Worm (Caenorhabditis elegans) whole organism, young adult: Measurements from ENCODE around the gene rsd-3.

Experiments
- F57C9.4 ChIP-seq: sonication (generic microtip); optimal IDR thresholded peaks from 2 replicates; lab custom pipeline; 2017; ENCODE audit warnings: mild to moderate bottlenecking, missing genetic modification characterization, missing compliant biosample characterization
- T07F8.4 ChIP-seq: sonication (generic microtip); optimal IDR thresholded peaks from 2 replicates; lab custom pipeline; 2016; ENCODE audit warnings: mild to moderate bottlenecking, missing genetic modification characterization, moderate library complexity, missing compliant biosample characterization
- Y53F4B.3 ChIP-seq: fragments of 200-800 bp; sonication (Bioruptor generic); IDR thresholded peaks from 2 replicates; pipeline ENCODE4 v1.3.6; 2022; ENCODE audit warnings: missing genetic modification reagents, missing genetic modification characterization, missing compliant biosample characterization
- Y56A3A.18 ChIP-seq: fragments of 200-800 bp; sonication (Bioruptor generic); IDR thresholded peaks from 2 replicates; pipeline ENCODE4 v1.3.6; 2022; ENCODE audit warnings: missing genetic modification reagents, missing genetic modification characterization, missing compliant biosample characterization
- Y79H2A.3 ChIP-seq: fragments of 200-800 bp; sonication (Bioruptor generic); conservative IDR thresholded peaks from 2 replicates; pipeline ENCODE4 v1.3.6; 2022; ENCODE audit warnings: missing genetic modification reagents, missing genetic modification characterization, missing compliant biosample characterization
- Y95B8A.8 ChIP-seq: fragments of 200-800 bp; sonication (Bioruptor generic); IDR thresholded peaks from 2 replicates; pipeline ENCODE4 v1.3.6; 2022; ENCODE audit warnings: missing genetic modification reagents, missing genetic modification characterization, missing compliant biosample characterization
- akir-1 ChIP-seq: fragments of 200-800 bp; sonication (Bioruptor generic); optimal IDR thresholded peaks from 2 replicates; lab custom pipeline; 2018; ENCODE audit warnings: mild to moderate bottlenecking, missing genetic modification characterization, moderate library complexity, missing compliant biosample characterization
- aptf-2 ChIP-seq: fragments of 200-800 bp; sonication (Bioruptor generic); conservative IDR thresholded peaks from 2 replicates; pipeline ENCODE4 v1.3.6; 2022; ENCODE audit warnings: missing genetic modification reagents, missing genetic modification characterization, missing compliant biosample characterization
- attf-3 ChIP-seq: fragments of 200-800 bp; sonication (Bioruptor generic); conservative IDR thresholded peaks from 2 replicates; pipeline ENCODE4 v1.3.6; 2022; ENCODE audit warnings: missing genetic modification reagents, missing genetic modification characterization, missing compliant biosample characterization
- bed-2 ChIP-seq: fragments of 200-800 bp; sonication (Bioruptor generic); IDR thresholded peaks from 2 replicates; pipeline ENCODE4 v1.3.6; 2022; ENCODE audit warnings: missing genetic modification reagents, missing genetic modification characterization, missing compliant biosample characterization
- ccch-3 ChIP-seq: fragments of 200-800 bp; sonication (Bioruptor generic); optimal IDR thresholded peaks from 2 replicates; lab custom pipeline; 2018; ENCODE audit warnings: mild to moderate bottlenecking, missing genetic modification characterization, missing compliant biosample characterization
- ceh-100 ChIP-seq: fragments of 200-800 bp; sonication (Bioruptor generic); IDR thresholded peaks from 2 replicates; pipeline ENCODE4 v1.3.6; 2022; ENCODE audit warnings: missing genetic modification reagents, missing genetic modification characterization, missing compliant biosample characterization
- ceh-91 ChIP-seq: fragments of 200-800 bp; sonication (Bioruptor generic); IDR thresholded peaks from 2 replicates; pipeline ENCODE4 v1.3.6; 2022; ENCODE audit warnings: missing genetic modification reagents, missing genetic modification characterization, missing compliant biosample characterization
- die-1 ChIP-seq: sonication (generic microtip); optimal IDR thresholded peaks from 2 replicates; lab custom pipeline; 2016; ENCODE audit warnings: missing genotype, mild to moderate bottlenecking, missing genetic modification characterization, missing compliant biosample characterization
- dpff-1 ChIP-seq: sonication (generic microtip); optimal IDR thresholded peaks from 2 replicates; lab custom pipeline; 2017; ENCODE audit warnings: mild to moderate bottlenecking, missing genetic modification characterization, missing compliant biosample characterization
- egrh-3 ChIP-seq: fragments of 200-800 bp; sonication (Bioruptor generic); IDR thresholded peaks from 2 replicates; pipeline ENCODE4 v1.3.6; 2022; ENCODE audit warnings: missing genetic modification reagents, missing genetic modification characterization, missing compliant biosample characterization
- ets-4 ChIP-seq: fragments of 200-800 bp; sonication (Bioruptor generic); optimal IDR thresholded peaks from 2 replicates; lab custom pipeline; 2018; ENCODE audit warnings: mild to moderate bottlenecking, missing genetic modification characterization, missing compliant biosample characterization
- him-1 ChIP-seq: sonication (generic microtip); optimal IDR thresholded peaks from 2 replicates; lab custom pipeline; 2016; ENCODE audit warnings: missing genotype, missing genetic modification reagents, missing genetic modification characterization, missing compliant biosample characterization
- hmg-20 ChIP-seq: fragments of 200-800 bp; sonication (Bioruptor generic); IDR thresholded peaks from 2 replicates; pipeline ENCODE4 v1.3.6; 2022; ENCODE audit warnings: missing genetic modification reagents, missing genetic modification characterization, missing compliant biosample characterization
- let-607 ChIP-seq, 2 experiments: fragments of 200-800 bp in 1 of 2; sonication (Bioruptor generic) in 1 of 2; sonication (generic microtip) in 1 of 2; optimal IDR thresholded peaks; 2 replicates each; lab custom pipeline; 2016 to 2018; ENCODE audit warnings: mild to moderate bottlenecking in 2 of 2, missing compliant biosample characterization in 2 of 2, missing genetic modification characterization in 2 of 2, moderate library complexity in 2 of 2, missing genotype in 1 of 2
- lin-35 ChIP-seq, 3 experiments: fragments of 150-350 bp in 2 of 3; sonication (generic microtip) in 1 of 3; optimal IDR thresholded peaks; 2 replicates each; lab custom pipeline; 2014 to 2018; ENCODE audit warnings: missing biosample characterization in 3 of 3, missing genetic modification characterization in 3 of 3, missing genetic modification reagents in 3 of 3
- lin-54 ChIP-seq: fragments of 200-800 bp; sonication (Bioruptor generic); optimal IDR thresholded peaks from 2 replicates; lab custom pipeline; 2018; ENCODE audit warnings: mild to moderate bottlenecking, missing genetic modification characterization, missing compliant biosample characterization
- lir-1 ChIP-seq: fragments of 200-800 bp; sonication (Bioruptor generic); conservative IDR thresholded peaks from 2 replicates; pipeline ENCODE4 v1.3.6; 2022; ENCODE audit warnings: missing genetic modification reagents, missing genetic modification characterization, missing compliant biosample characterization
- lsl-1 ChIP-seq: fragments of 200-800 bp; sonication (Bioruptor generic); optimal IDR thresholded peaks from 2 replicates; lab custom pipeline; 2018; ENCODE audit warnings: mild to moderate bottlenecking, missing genetic modification characterization, moderate library complexity, missing compliant biosample characterization
- madf-3 ChIP-seq: fragments of 200-800 bp; sonication (Bioruptor generic); IDR thresholded peaks from 2 replicates; pipeline ENCODE4 v1.3.6; 2022; ENCODE audit warnings: missing genetic modification reagents, missing genetic modification characterization, missing compliant biosample characterization
- madf-6 ChIP-seq: fragments of 200-800 bp; sonication (Bioruptor generic); IDR thresholded peaks from 2 replicates; pipeline ENCODE4 v1.3.6; 2022; ENCODE audit warnings: missing genetic modification reagents, missing genetic modification characterization, missing compliant biosample characterization
- nfyb-1 ChIP-seq: fragments of 200-800 bp; sonication (Bioruptor generic); IDR thresholded peaks from 2 replicates; pipeline ENCODE4 v1.3.6; 2022; ENCODE audit warnings: missing genetic modification reagents, missing genetic modification characterization, missing compliant biosample characterization
- nhr-27 ChIP-seq: fragments of 200-800 bp; sonication (Bioruptor generic); optimal IDR thresholded peaks from 2 replicates; lab custom pipeline; 2018; ENCODE audit warnings: mild to moderate bottlenecking, missing genetic modification characterization, moderate library complexity, missing compliant biosample characterization
- rpc-1 ChIP-seq, 2 experiments: fragments of 150-350 bp in 1 of 2; sonication (generic microtip) in 1 of 2; optimal IDR thresholded peaks; 2 replicates each; lab custom pipeline; 2014 to 2018; ENCODE audit warnings: missing biosample characterization in 1 of 2, missing genetic modification characterization in 1 of 2, missing genetic modification reagents in 1 of 2, missing genotype in 1 of 2
- snpc-1.1 ChIP-seq: sonication (generic microtip); optimal IDR thresholded peaks from 2 replicates; lab custom pipeline; 2017; ENCODE audit warnings: missing genetic modification characterization, mild to moderate bottlenecking, missing compliant biosample characterization, antibody characterized with exemption, moderate library complexity, missing genotype, missing genetic modification reagents; ENCODE audit not compliant: insufficient read depth
- tbp1 ChIP-seq: fragments of 200-800 bp; sonication (Bioruptor generic); optimal IDR thresholded peaks from 2 replicates; lab custom pipeline; 2018; ENCODE audit warnings: mild to moderate bottlenecking, missing genetic modification characterization, missing compliant biosample characterization
- tlf-1 ChIP-seq: fragments of 200-800 bp; sonication (Bioruptor generic); optimal IDR thresholded peaks from 2 replicates; lab custom pipeline; 2018; ENCODE audit warnings: mild to moderate bottlenecking, missing genetic modification characterization, missing compliant biosample characterization
- xnd-1 ChIP-seq: sonication (generic microtip); optimal IDR thresholded peaks from 2 replicates; lab custom pipeline; 2016; ENCODE audit warnings: missing genotype, missing genetic modification reagents, missing genetic modification characterization, missing compliant biosample characterization
- zim-3 ChIP-seq: sonication (generic microtip); optimal IDR thresholded peaks from 2 replicates; lab custom pipeline; 2017; ENCODE audit warnings: mild to moderate bottlenecking, missing genetic modification characterization, moderate library complexity, missing compliant biosample characterization
- ztf-22 ChIP-seq: fragments of 200-800 bp; sonication (Bioruptor generic); optimal IDR thresholded peaks from 2 replicates; lab custom pipeline; 2018; ENCODE audit warnings: mild to moderate bottlenecking, missing genetic modification characterization, moderate library complexity, missing compliant biosample characterization
- ztf-26 ChIP-seq: sonication (generic microtip); optimal IDR thresholded peaks from 2 replicates; lab custom pipeline; 2017; ENCODE audit warnings: missing genetic modification characterization, missing compliant biosample characterization
- ztf-3 ChIP-seq: fragments of 200-800 bp; sonication (Bioruptor generic); optimal IDR thresholded peaks from 2 replicates; lab custom pipeline; 2018; ENCODE audit warnings: mild to moderate bottlenecking, missing genetic modification characterization, missing compliant biosample characterization
- ztf-6 ChIP-seq: fragments of 200-800 bp; sonication (Bioruptor generic); IDR thresholded peaks from 2 replicates; pipeline ENCODE4 v1.3.6; 2022; ENCODE audit warnings: missing genetic modification reagents, missing genetic modification characterization, missing compliant biosample characterization

The rsd-3 gene

DNA sequence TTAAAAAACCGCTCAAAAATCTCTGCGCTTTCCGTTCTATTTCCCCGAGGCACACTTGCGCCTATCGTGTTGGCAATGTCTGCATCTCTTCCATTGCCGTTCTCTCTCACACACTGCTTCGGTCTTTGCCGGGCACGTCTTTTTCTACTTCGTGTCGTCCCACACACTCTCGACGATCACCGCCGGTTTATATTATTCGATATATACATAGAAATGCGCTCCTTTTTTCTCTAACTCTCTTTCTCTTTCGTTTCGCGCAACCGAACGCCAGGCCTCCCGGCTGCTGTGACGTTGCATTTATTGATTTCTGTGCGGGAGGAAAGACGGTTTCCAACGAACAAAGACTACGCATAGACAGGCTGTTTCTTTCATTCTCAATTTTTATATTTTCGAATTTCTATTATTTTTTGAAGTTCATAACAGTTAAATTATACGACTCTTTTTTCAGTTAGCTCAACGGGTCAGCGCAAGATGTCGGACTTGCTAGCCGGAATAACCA lies at the start of gene rsd-3 (continued):
- TF ChIP-seq him-1 (tag; lab: Kevin White, UChicago), result no peak
- TF ChIP-seq F57C9.4 (tag; lab: Kevin White, UChicago), result no peak
- no peak for TF ChIP-seq dpff-1 (tag; lab: Kevin White, UChicago)
- no peak for TF ChIP-seq lir-1
- no peak for TF ChIP-seq Y79H2A.3 (GFP tag; lab: Robert Waterston, UW)
- TF ChIP-seq Y56A3A.18 (GFP tag; lab: Robert Waterston, UW), result no peak
- peak in 1 of 3 experiments; percentile 52 for TF ChIP-seq lin-35 (GFP tag; optimal IDR thresholded peaks at IDR 0.05; lab: Kevin White, UChicago)
- TF ChIP-seq egrh-3, result no peak
- no peak for TF ChIP-seq die-1 (tag; lab: Kevin White, UChicago)
- peak; percentile 38 for TF ChIP-seq tbp1
- no peak for TF ChIP-seq Y95B8A.8 (GFP tag; lab: Robert Waterston, UW)
- no peak for TF ChIP-seq tlf-1 (GFP tag; lab: Kevin White, UChicago)
- TF ChIP-seq let-607 (tag; optimal IDR thresholded peaks at IDR 0.05; lab: Kevin White, UChicago), result peak; percentile 85 to 87
- TF ChIP-seq ztf-3 (GFP tag; lab: Kevin White, UChicago), result no peak
- TF ChIP-seq ztf-6 (GFP tag; lab: Robert Waterston, UW), result no peak
- TF ChIP-seq ztf-22 (GFP tag; lab: Kevin White, UChicago), result no peak
- no peak for TF ChIP-seq ceh-91
- TF ChIP-seq zim-3, result no peak
- TF ChIP-seq akir-1 (GFP tag; lab: Kevin White, UChicago), result no peak
- TF ChIP-seq bed-2 (GFP tag; lab: Robert Waterston, UW), result no peak
- TF ChIP-seq nfyb-1 (GFP tag; lab: Robert Waterston, UW), result no peak
- TF ChIP-seq ztf-26 (tag; lab: Kevin White, UChicago), result no peak
- no peak for TF ChIP-seq ceh-100 (GFP tag; lab: Robert Waterston, UW)
- no peak for TF ChIP-seq attf-3 (GFP tag; lab: Robert Waterston, UW)
- TF ChIP-seq ccch-3 (GFP tag; lab: Kevin White, UChicago), result no peak
- TF ChIP-seq madf-3 (GFP tag; lab: Robert Waterston, UW), result no peak
- no peak for TF ChIP-seq lsl-1 (GFP tag; lab: Kevin White, UChicago)
- TF ChIP-seq aptf-2 (GFP tag; lab: Robert Waterston, UW), result no peak
- TF ChIP-seq lin-54 (GFP tag; lab: Kevin White, UChicago), result no peak

DNA sequence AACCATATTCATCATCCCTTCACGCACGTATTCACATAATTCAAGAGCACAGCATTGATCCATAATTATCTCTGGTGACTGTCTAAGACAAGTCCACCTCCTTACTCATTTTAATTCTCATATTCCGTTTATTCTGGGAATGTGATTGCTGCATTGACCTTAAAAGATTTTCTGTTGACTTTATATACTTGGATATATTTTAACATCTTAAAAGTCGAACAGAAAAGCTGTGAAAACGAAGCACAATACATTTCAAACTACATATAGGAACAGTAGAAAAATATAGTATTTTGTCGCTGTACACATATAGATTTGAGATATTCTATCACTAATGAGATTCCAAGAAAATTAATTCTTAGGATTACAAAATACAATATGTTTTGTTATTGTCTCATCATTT lies 46.0 kb upstream of the rsd-3 start:
- no peak for TF ChIP-seq rpc-1 (optimal IDR thresholded peaks at IDR 0.05; lab: Kevin White, UChicago)
- TF ChIP-seq rpc-1 (tag; optimal IDR thresholded peaks at IDR 0.05; lab: Kevin White, UChicago), result no peak
- no peak for TF ChIP-seq Y53F4B.3
- no peak for TF ChIP-seq T07F8.4
- no peak for TF ChIP-seq snpc-1.1 (tag; lab: Kevin White, UChicago)
- no peak for TF ChIP-seq xnd-1
- no peak for TF ChIP-seq aptf-2 (GFP tag; lab: Robert Waterston, UW)
- TF ChIP-seq nhr-27 (tag; lab: Kevin White, UChicago), result no peak
- TF ChIP-seq him-1 (tag; lab: Kevin White, UChicago), result no peak
- TF ChIP-seq ets-4 (GFP tag; lab: Kevin White, UChicago), result no peak
- no peak for TF ChIP-seq hmg-20 (GFP tag; lab: Robert Waterston, UW)
- TF ChIP-seq madf-6 (GFP tag; lab: Robert Waterston, UW), result no peak
- TF ChIP-seq ceh-91, result no peak
- TF ChIP-seq zim-3, result no peak
